Worm (Caenorhabditis elegans) whole organism, early embryonic: ENCODE data around the gene clc-32.

Experiments used
- B0310.2 ChIP-seq: sonication (generic microtip); optimal IDR thresholded peaks from 2 replicates; lab custom pipeline; 2016; ENCODE audit warnings: mild to moderate bottlenecking, missing genetic modification characterization, missing compliant biosample characterization
- aly-1 ChIP-seq: sonication (generic microtip); optimal IDR thresholded peaks from 2 replicates; lab custom pipeline; 2016; ENCODE audit warnings: missing genetic modification characterization, missing compliant biosample characterization
- ama-1 ChIP-seq: fragments of 150-350 bp; optimal IDR thresholded peaks from 2 replicates; lab custom pipeline; 2014
- flt-1 ChIP-seq: fragments of 200-800 bp; sonication (Bioruptor generic); IDR thresholded peaks from 2 replicates; pipeline ENCODE4 v1.3.6; 2022; ENCODE audit warnings: missing genetic modification characterization, missing compliant biosample characterization
- scrt-1 ChIP-seq: fragments of 200-800 bp; sonication (Bioruptor generic); IDR thresholded peaks from 2 replicates; pipeline ENCODE4 v1.3.6; 2022; ENCODE audit warnings: missing genetic modification characterization, missing compliant biosample characterization
- tbx-11 ChIP-seq: fragments of 200-800 bp; sonication (Bioruptor generic); IDR thresholded peaks from 2 replicates; pipeline ENCODE4 v1.3.6; 2022; ENCODE audit warnings: missing genetic modification characterization, missing compliant biosample characterization

DNA sequence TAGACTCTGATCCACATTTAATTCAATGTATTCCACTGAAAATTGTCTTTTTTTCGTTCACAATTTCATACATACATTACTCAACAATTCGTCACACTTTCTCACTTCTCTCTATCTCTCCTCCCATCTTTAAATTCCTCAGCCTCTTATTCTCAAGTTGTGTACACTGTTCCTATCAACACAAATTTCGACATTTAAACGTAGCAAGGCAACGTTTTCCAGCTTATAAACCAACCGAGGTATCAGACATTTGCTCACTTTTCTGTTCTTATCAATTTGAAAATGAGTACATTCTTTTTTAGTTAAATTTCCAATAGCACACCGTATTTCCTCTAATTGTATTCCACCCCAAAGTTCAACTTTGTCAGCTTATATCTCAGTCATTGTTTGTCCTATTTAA lies 20.0 kb downstream of the clc-32 start, which contains the start of gene skr-3:
- TF ChIP-seq tbx-11 (GFP tag; lab: Robert Waterston, UW) (no peak), aly-1 (tag; lab: Kevin White, UChicago) (no peak), B0310.2 (tag; lab: Kevin White, UChicago) (no peak), flt-1 (GFP tag; lab: Robert Waterston, UW) (no peak), ama-1 (lab: Kevin White, UChicago) (no peak), scrt-1 (GFP tag; lab: Robert Waterston, UW) (no peak)
